Fruit fly (Drosophila melanogaster) whole organism, embryonic: ENCODE data around the gene CG9132.

Source experiments
- Atf-2 ChIP-seq: fragments of 200-800 bp; sonication (Bioruptor generic); optimal IDR thresholded peaks from 2 replicates; lab custom pipeline; 2016; ENCODE audit warnings: missing biosample characterization, missing genetic modification characterization
- BEAF-32 ChIP-seq: fragments of 200-800 bp; sonication (Bioruptor generic); optimal IDR thresholded peaks from 3 replicates; lab custom pipeline; 2017; ENCODE audit warnings: missing biosample characterization, missing genetic modification characterization, mild to moderate bottlenecking, moderate library complexity, missing genetic modification reagents
- Bgb ChIP-seq: fragments of 200-800 bp; sonication (Bioruptor generic); IDR thresholded peaks from 2 replicates; pipeline ENCODE4 v1.3.6; 2022; ENCODE audit warnings: missing biosample characterization, missing genetic modification characterization; ENCODE audit not compliant: partially characterized antibody
- BtbVII ChIP-seq: fragments of 200-800 bp; sonication (Bioruptor generic); optimal IDR thresholded peaks from 3 replicates; lab custom pipeline; 2017; ENCODE audit warnings: missing biosample characterization, mild to moderate bottlenecking, missing genetic modification characterization
- CG11456 ChIP-seq: fragments of 200-800 bp; sonication (Bioruptor generic); IDR thresholded peaks from 3 replicates; pipeline ENCODE4 v1.3.6; 2022; ENCODE audit warnings: missing biosample characterization, missing genetic modification characterization
- CG11723 ChIP-seq: fragments of 200-800 bp; sonication (Bioruptor generic); optimal IDR thresholded peaks from 2 replicates; lab custom pipeline; 2017; ENCODE audit warnings: missing biosample characterization, mild to moderate bottlenecking, missing genetic modification characterization
- CG13123 ChIP-seq: fragments of 200-800 bp; sonication (Bioruptor generic); optimal IDR thresholded peaks from 2 replicates; lab custom pipeline; 2016; ENCODE audit warnings: missing biosample characterization, missing genetic modification characterization
- CG15514 ChIP-seq: fragments of 200-800 bp; sonication (Bioruptor generic); optimal IDR thresholded peaks from 3 replicates; lab custom pipeline; 2017; ENCODE audit warnings: missing biosample characterization, missing genetic modification characterization, mild to moderate bottlenecking, moderate library complexity, missing genetic modification reagents
- CG17359 ChIP-seq: fragments of 200-800 bp; sonication (Bioruptor generic); optimal IDR thresholded peaks from 3 replicates; lab custom pipeline; 2018; ENCODE audit warnings: missing biosample characterization, mild to moderate bottlenecking, missing genetic modification characterization, moderate library complexity
- CG3065 ChIP-seq: fragments of 200-800 bp; sonication (Bioruptor generic); optimal IDR thresholded peaks from 2 replicates; lab custom pipeline; 2016; ENCODE audit warnings: missing biosample characterization, missing genetic modification characterization
- CG31441 ChIP-seq: fragments of 200-800 bp; sonication (Bioruptor generic); IDR thresholded peaks from 2 replicates; pipeline ENCODE4 v1.3.6; 2022; ENCODE audit warnings: missing biosample characterization, missing genetic modification characterization
- CG34224 ChIP-seq: fragments of 200-800 bp; sonication (Bioruptor generic); IDR thresholded peaks from 3 replicates; pipeline ENCODE4 v1.3.6; 2022; ENCODE audit warnings: missing biosample characterization, missing genetic modification characterization; ENCODE audit not compliant: partially characterized antibody
- CG4707 ChIP-seq: fragments of 200-800 bp; sonication (Bioruptor generic); optimal IDR thresholded peaks from 2 replicates; lab custom pipeline; 2018; ENCODE audit warnings: missing biosample characterization, mild to moderate bottlenecking, missing genetic modification characterization, moderate library complexity
- CG4730 ChIP-seq: fragments of 200-800 bp; sonication (Bioruptor generic); IDR thresholded peaks from 2 replicates; pipeline ENCODE4 v1.3.6; 2022; ENCODE audit warnings: missing biosample characterization, missing genetic modification characterization
- CG7271 ChIP-seq: fragments of 200-800 bp; sonication (Bioruptor generic); optimal IDR thresholded peaks from 2 replicates; lab custom pipeline; 2018; ENCODE audit warnings: missing biosample characterization, mild to moderate bottlenecking, missing genetic modification characterization, moderate library complexity
- CG7928 ChIP-seq: fragments of 200-800 bp; sonication (Bioruptor generic); optimal IDR thresholded peaks from 2 replicates; lab custom pipeline; 2017; ENCODE audit warnings: missing biosample characterization, mild to moderate bottlenecking, missing genetic modification characterization
- CoRest ChIP-seq: fragments of 200-800 bp; sonication (Bioruptor generic); optimal IDR thresholded peaks from 3 replicates; lab custom pipeline; 2018; ENCODE audit warnings: missing biosample characterization, mild to moderate bottlenecking, missing genetic modification characterization, moderate library complexity
- D19B ChIP-seq: fragments of 200-800 bp; sonication (Bioruptor generic); optimal IDR thresholded peaks from 2 replicates; lab custom pipeline; 2017; ENCODE audit warnings: missing biosample characterization, mild to moderate bottlenecking, missing genetic modification characterization
- H15 ChIP-seq: fragments of 200-800 bp; sonication (Bioruptor generic); IDR thresholded peaks from 3 replicates; pipeline ENCODE4 v1.3.6; 2022; ENCODE audit warnings: missing biosample characterization, missing genetic modification characterization
- Jarid2 ChIP-seq: fragments of 200-800 bp; sonication (Bioruptor generic); optimal IDR thresholded peaks from 3 replicates; lab custom pipeline; 2017; ENCODE audit warnings: mild to moderate bottlenecking, missing biosample characterization, missing genetic modification reagents, missing genetic modification characterization
- Kr ChIP-seq: fragments of 200-800 bp; sonication (Bioruptor generic); optimal IDR thresholded peaks from 2 replicates; lab custom pipeline; 2017; ENCODE audit warnings: missing biosample characterization, mild to moderate bottlenecking, missing genetic modification characterization
- Lim3 ChIP-seq: fragments of 200-800 bp; sonication (Bioruptor generic); IDR thresholded peaks from 2 replicates; pipeline ENCODE4 v1.3.6; 2022; ENCODE audit warnings: missing biosample characterization, missing genetic modification characterization
- PHDP ChIP-seq: fragments of 200-800 bp; sonication (Bioruptor generic); optimal IDR thresholded peaks from 3 replicates; lab custom pipeline; 2018; ENCODE audit warnings: missing biosample characterization, mild to moderate bottlenecking, missing genetic modification characterization, moderate library complexity
- Rfx ChIP-seq: fragments of 200-800 bp; sonication (Bioruptor generic); IDR thresholded peaks from 2 replicates; pipeline ENCODE4 v1.3.6; 2022; ENCODE audit warnings: missing biosample characterization, missing genetic modification characterization
- Scr ChIP-seq: fragments of 200-800 bp; sonication (Bioruptor generic); IDR thresholded peaks from 2 replicates; pipeline ENCODE4 v1.3.6; 2022; ENCODE audit warnings: missing biosample characterization, missing genetic modification characterization; ENCODE audit not compliant: partially characterized antibody
- Sry-δ ChIP-seq: fragments of 200-800 bp; sonication (Bioruptor generic); optimal IDR thresholded peaks from 2 replicates; lab custom pipeline; 2016; ENCODE audit warnings: missing biosample characterization, missing genetic modification characterization
- Tbp ChIP-seq: fragments of >200 bp; optimal IDR thresholded peaks from 2 replicates; lab custom pipeline; 2018; ENCODE audit warnings: missing biosample characterization, missing genetic modification characterization
- amos ChIP-seq: fragments of 200-800 bp; sonication (Bioruptor generic); IDR thresholded peaks from 2 replicates; pipeline ENCODE4 v1.3.6; 2022; ENCODE audit warnings: missing biosample characterization, missing genetic modification characterization; ENCODE audit not compliant: partially characterized antibody
- ase ChIP-seq: fragments of 200-800 bp; sonication (Bioruptor generic); IDR thresholded peaks from 3 replicates; pipeline ENCODE4 v1.3.6; 2022; ENCODE audit warnings: missing biosample characterization, missing genetic modification characterization
- bcd ChIP-seq: fragments of 200-800 bp; sonication (Bioruptor generic); optimal IDR thresholded peaks from 2 replicates; lab custom pipeline; 2017; ENCODE audit warnings: missing biosample characterization, mild to moderate bottlenecking, missing genetic modification characterization
- br ChIP-seq: fragments of >200 bp; optimal IDR thresholded peaks from 2 replicates; lab custom pipeline; 2017
- btn ChIP-seq: fragments of 200-800 bp; sonication (Bioruptor generic); optimal IDR thresholded peaks from 2 replicates; lab custom pipeline; 2016; ENCODE audit warnings: missing biosample characterization, missing genetic modification characterization
- chinmo ChIP-seq: fragments of 200-800 bp; sonication (Bioruptor generic); IDR thresholded peaks from 4 replicates; pipeline ENCODE4 v1.3.6; 2022; ENCODE audit warnings: missing biosample characterization, missing genetic modification characterization; ENCODE audit not compliant: partially characterized antibody
- chm ChIP-seq: fragments of 200-800 bp; sonication (Bioruptor generic); IDR thresholded peaks from 2 replicates; pipeline ENCODE4 v1.3.6; 2022; ENCODE audit warnings: missing biosample characterization, missing genetic modification characterization
- ci ChIP-seq: fragments of 200-800 bp; sonication (Bioruptor generic); IDR thresholded peaks from 3 replicates; pipeline ENCODE4 v1.3.6; 2022; ENCODE audit warnings: missing biosample characterization, missing genetic modification characterization
- dmrt11E ChIP-seq: fragments of 200-800 bp; sonication (Bioruptor generic); optimal IDR thresholded peaks from 3 replicates; lab custom pipeline; 2018; ENCODE audit warnings: missing biosample characterization, mild to moderate bottlenecking, missing genetic modification characterization, moderate library complexity
- dpn ChIP-seq, 2 experiments: fragments of 200-800 bp; sonication (Bioruptor generic); optimal IDR thresholded peaks; 3 replicates each; lab custom pipeline; 2016; ENCODE audit warnings: missing biosample characterization in 2 of 2, missing genetic modification characterization in 2 of 2
- fd64A ChIP-seq: fragments of 200-800 bp; sonication (Bioruptor generic); optimal IDR thresholded peaks from 3 replicates; lab custom pipeline; 2018; ENCODE audit warnings: missing biosample characterization, mild to moderate bottlenecking, missing genetic modification characterization
- ftz-f1 ChIP-seq: fragments of 200-800 bp; sonication (Bioruptor generic); optimal IDR thresholded peaks from 2 replicates; lab custom pipeline; 2016; ENCODE audit warnings: missing biosample characterization, missing genetic modification characterization
- gro ChIP-seq: fragments of 200-800 bp; sonication (Bioruptor generic); optimal IDR thresholded peaks from 2 replicates; lab custom pipeline; 2016; ENCODE audit warnings: missing biosample characterization, missing genetic modification characterization
- hb ChIP-seq: fragments of 200-800 bp; sonication (Bioruptor generic); IDR thresholded peaks from 3 replicates; pipeline ENCODE4 v1.3.6; 2022; ENCODE audit warnings: missing biosample characterization, missing genetic modification characterization; ENCODE audit not compliant: partially characterized antibody
- ind ChIP-seq: fragments of 200-800 bp; sonication (Bioruptor generic); optimal IDR thresholded peaks from 3 replicates; lab custom pipeline; 2016; ENCODE audit warnings: missing biosample characterization, missing genetic modification characterization
- kni ChIP-seq: fragments of 200-800 bp; sonication (Bioruptor generic); optimal IDR thresholded peaks from 3 replicates; lab custom pipeline; 2017; ENCODE audit warnings: mild to moderate bottlenecking, missing biosample characterization, missing genetic modification reagents, missing genetic modification characterization
- lmd ChIP-seq: fragments of 200-800 bp; sonication (Bioruptor generic); IDR thresholded peaks from 2 replicates; pipeline ENCODE4 v1.3.6; 2022; ENCODE audit warnings: missing biosample characterization, missing genetic modification characterization
- mam ChIP-seq: fragments of 200-800 bp; sonication (Bioruptor generic); optimal IDR thresholded peaks from 3 replicates; lab custom pipeline; 2016; ENCODE audit warnings: missing biosample characterization, missing genetic modification characterization
- pb ChIP-seq: fragments of 200-800 bp; sonication (Bioruptor generic); optimal IDR thresholded peaks from 3 replicates; lab custom pipeline; 2016; ENCODE audit warnings: missing biosample characterization, missing genetic modification characterization
- psq ChIP-seq: fragments of 200-800 bp; sonication (Bioruptor generic); optimal IDR thresholded peaks from 2 replicates; lab custom pipeline; 2017; ENCODE audit warnings: missing biosample characterization, missing genetic modification characterization
- pum ChIP-seq: fragments of 200-800 bp; sonication (Bioruptor generic); optimal IDR thresholded peaks from 2 replicates; lab custom pipeline; 2016; ENCODE audit warnings: missing biosample characterization, missing genetic modification characterization
- sens ChIP-seq: fragments of 200-800 bp; sonication (Bioruptor generic); peaks from one replicate; lab custom pipeline; 2016; ENCODE audit warnings: missing biosample characterization, missing genetic modification characterization
- shn ChIP-seq: fragments of 200-800 bp; sonication (Bioruptor generic); optimal IDR thresholded peaks from 3 replicates; lab custom pipeline; 2016; ENCODE audit warnings: missing biosample characterization, missing genetic modification characterization
- slp2 ChIP-seq: fragments of 200-800 bp; sonication (Bioruptor generic); optimal IDR thresholded peaks from 2 replicates; lab custom pipeline; 2016; ENCODE audit warnings: missing biosample characterization, missing genetic modification characterization
- yki ChIP-seq: fragments of >200 bp; optimal IDR thresholded peaks from 3 replicates; lab custom pipeline; 2018

The CG9132 gene

DNA sequence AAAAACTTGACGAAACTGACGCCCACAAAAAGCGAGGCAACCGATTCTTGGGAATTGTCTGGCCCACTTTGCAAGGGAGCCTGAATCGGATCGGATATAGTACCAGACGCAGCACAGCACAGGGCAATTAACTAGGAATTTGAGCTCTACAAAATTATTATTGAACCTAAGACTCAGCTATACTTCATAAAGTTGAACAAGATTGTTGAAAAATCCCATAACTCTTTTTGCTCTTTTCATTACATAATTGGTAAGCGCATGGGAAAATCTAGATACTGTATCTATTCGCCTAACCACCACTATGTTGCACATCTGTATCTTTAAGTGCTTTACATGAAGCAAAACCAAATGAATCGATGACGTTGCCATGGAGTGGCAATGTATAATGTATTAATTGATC lies 32.6 kb upstream of the CG9132 start (continued):
- peak; percentile 68 for TF ChIP-seq Rfx (GFP tag; lab: Robert Waterston, UW)
- no peak for TF ChIP-seq Bgb (GFP tag; lab: Robert Waterston, UW)
- peak; percentile 58 for TF ChIP-seq CG4730 (GFP tag; lab: Robert Waterston, UW)
- no peak for TF ChIP-seq br (lab: Kevin White, UChicago)
- TF ChIP-seq Scr (GFP tag; lab: Robert Waterston, UW) = no peak
- TF ChIP-seq CG34224 = no peak
- TF ChIP-seq shn (GFP tag; lab: Kevin White, UChicago) = peak; percentile 49
- peak; percentile 82 for TF ChIP-seq lmd (GFP tag; lab: Robert Waterston, UW)
- peak; percentile 57 for TF ChIP-seq fd64A (GFP tag; lab: Kevin White, UChicago)
- peak; percentile 94 for TF ChIP-seq ci
- no peak for TF ChIP-seq CG7928 (GFP tag; lab: Kevin White, UChicago)
- TF ChIP-seq Jarid2 (GFP tag; lab: Kevin White, UChicago) = peak; percentile 27
- TF ChIP-seq psq (GFP tag; lab: Kevin White, UChicago) = no peak
- peak; percentile 75 for TF ChIP-seq slp2
- TF ChIP-seq CG7271 (tag; lab: Kevin White, UChicago) = peak; percentile 14
- TF ChIP-seq ase (GFP tag; lab: Robert Waterston, UW) = peak; percentile 51; the same call in 1 of the 3 replicates
- TF ChIP-seq CG31441 (GFP tag; lab: Robert Waterston, UW) = peak; percentile 87
- peak; percentile 13 for TF ChIP-seq CG13123 (GFP tag; lab: Kevin White, UChicago)
- TF ChIP-seq dmrt11E (tag; lab: Kevin White, UChicago) = peak; percentile 30
- peak; percentile 73 for TF ChIP-seq ind (GFP tag; lab: Kevin White, UChicago)
- peak; percentile 73 for TF ChIP-seq btn (GFP tag; lab: Kevin White, UChicago)
- peak; percentile 65 to 78 for TF ChIP-seq dpn (GFP tag; optimal IDR thresholded peaks at IDR 0.05; lab: Kevin White, UChicago)
- peak; percentile 9 for TF ChIP-seq CG3065
- no peak for TF ChIP-seq Kr
- no peak for TF ChIP-seq yki (lab: Kevin White, UChicago)
- TF ChIP-seq Tbp = no peak
- peak; percentile 65 for TF ChIP-seq H15 (GFP tag; lab: Robert Waterston, UW)
- no peak for TF ChIP-seq chinmo (GFP tag; lab: Robert Waterston, UW)
- TF ChIP-seq chm (GFP tag; lab: Robert Waterston, UW) = no peak
- TF ChIP-seq CG17359 (tag; lab: Kevin White, UChicago) = peak; percentile 81
- TF ChIP-seq BEAF-32 (GFP tag; lab: Kevin White, UChicago) = no peak
- TF ChIP-seq Sry-δ (GFP tag; lab: Kevin White, UChicago) = peak; percentile 40
- TF ChIP-seq pb = peak; percentile 63
- peak; percentile 75 for TF ChIP-seq CoRest
- peak; percentile 65 for TF ChIP-seq CG4707 (GFP tag; lab: Kevin White, UChicago)
- peak; percentile 65 for TF ChIP-seq pum
- no peak for TF ChIP-seq kni (GFP tag; lab: Kevin White, UChicago)
- no peak for TF ChIP-seq BtbVII (GFP tag; lab: Kevin White, UChicago)
- TF ChIP-seq CG11456 = peak; percentile 68
- TF ChIP-seq mam (GFP tag; lab: Kevin White, UChicago) = peak; percentile 71
- TF ChIP-seq Lim3 (GFP tag; lab: Robert Waterston, UW) = 0 out of 2 replicates have a peak, but pooled peaks have one; percentile 30
- TF ChIP-seq sens (GFP tag; lab: Kevin White, UChicago) = peak; percentile 98
- no peak for TF ChIP-seq hb (GFP tag; lab: Robert Waterston, UW)
- TF ChIP-seq CG11723 (GFP tag; lab: Kevin White, UChicago) = peak; percentile 55
- TF ChIP-seq Atf-2 (GFP tag; lab: Kevin White, UChicago) = peak; percentile 64
- TF ChIP-seq bcd (GFP tag; lab: Kevin White, UChicago) = peak; percentile 71
- TF ChIP-seq PHDP = peak; percentile 82
- no peak for TF ChIP-seq ftz-f1 (GFP tag; lab: Kevin White, UChicago)
- peak; percentile 22 for TF ChIP-seq CG15514 (GFP tag; lab: Kevin White, UChicago)
- no peak for TF ChIP-seq gro (GFP tag; lab: Kevin White, UChicago)
- TF ChIP-seq amos (GFP tag; lab: Robert Waterston, UW) = no peak
- TF ChIP-seq D19B (GFP tag; lab: Kevin White, UChicago) = peak; percentile 19
